Worm (Caenorhabditis elegans) whole organism, dauer: Measurements from ENCODE around the gene Y17D7C.2.

Source experiments
- unc-62 ChIP-seq: sonication (generic microtip); optimal IDR thresholded peaks from 2 replicates; lab custom pipeline; 2017; ENCODE audit warnings: missing biosample characterization, missing genetic modification reagents, missing genetic modification characterization

Gene Y17D7C.2

ce11 chrV:18695469-18695868, 24.3 kb downstream of the Y17D7C.2 start:
- no peak for TF ChIP-seq unc-62 (GFP tag; lab: Kevin White, UChicago)

ce11 chrV:18689681-18690080, 30.1 kb downstream of the Y17D7C.2 start, which contains the start of the genes ubc-19 and Y69H2.7:
Gene ubc-19, minus strand, starts transcription at chrV:18689762.
Gene Y69H2.7, plus strand, starts transcription at chrV:18689989.
- TF ChIP-seq unc-62 (GFP tag; lab: Kevin White, UChicago) = no peak

- TF ChIP-seq unc-62 (GFP tag; lab: Kevin White, UChicago) = no peak
These were observed 32.4 kb downstream of the Y17D7C.2 start for ce11 chrV:18687361-18687760.

- no peak for TF ChIP-seq unc-62 (GFP tag; lab: Kevin White, UChicago)
These were observed 35.3 kb downstream of the Y17D7C.2 start, which contains the start of gene Y69H2.17 for ce11 chrV:18684455-18684987. Gene Y69H2.17, plus strand, starts transcription at chrV:18684937.

- TF ChIP-seq unc-62 (GFP tag; lab: Kevin White, UChicago) = no peak
These were observed 45.4 kb downstream of the Y17D7C.2 start for ce11 chrV:18674367-18674766.

ce11 chrV:18671811-18672210, 48.0 kb downstream of the Y17D7C.2 start:
- no peak for TF ChIP-seq unc-62 (GFP tag; lab: Kevin White, UChicago)

- no peak for TF ChIP-seq unc-62 (GFP tag; lab: Kevin White, UChicago)
These were observed 49.8 kb downstream of the Y17D7C.2 start, which contains the start of gene Y69H2.10 for ce11 chrV:18670017-18670416. Gene Y69H2.10, plus strand, starts transcription at chrV:18670317.

ce11 chrV:18667179-18667578, 52.6 kb downstream of the Y17D7C.2 start:
- TF ChIP-seq unc-62 (GFP tag; lab: Kevin White, UChicago) = no peak
